Fruit fly (Drosophila melanogaster) whole organism, embryonic: ENCODE data around the gene CG10208.
A peak's percentile ranks its signal among the peaks of the same experiment; 100 is the strongest.

Experiments
- Ada2b ChIP-seq: fragments of 200-800 bp; sonication (Bioruptor generic); IDR thresholded peaks from 2 replicates; pipeline ENCODE4 v1.3.6; 2022; ENCODE audit warnings: missing biosample characterization, missing genetic modification characterization
- CG10431 ChIP-seq: fragments of 200-800 bp; sonication (Bioruptor generic); optimal IDR thresholded peaks from 3 replicates; lab custom pipeline; 2018; ENCODE audit warnings: missing biosample characterization, mild to moderate bottlenecking, missing genetic modification characterization
- CG11560 ChIP-seq: fragments of 200-800 bp; sonication (Bioruptor generic); IDR thresholded peaks from 3 replicates; pipeline ENCODE4 v1.3.6; 2022; ENCODE audit warnings: missing biosample characterization, missing genetic modification characterization
- CG11723 ChIP-seq: fragments of 200-800 bp; sonication (Bioruptor generic); optimal IDR thresholded peaks from 2 replicates; lab custom pipeline; 2017; ENCODE audit warnings: missing biosample characterization, mild to moderate bottlenecking, missing genetic modification characterization
- CG12219 ChIP-seq: fragments of 200-800 bp; sonication (Bioruptor generic); optimal IDR thresholded peaks from 3 replicates; lab custom pipeline; 2018; ENCODE audit warnings: missing biosample characterization, mild to moderate bottlenecking, missing genetic modification characterization
- CG12744 ChIP-seq: fragments of 200-800 bp; sonication (Bioruptor generic); optimal IDR thresholded peaks from 2 replicates; lab custom pipeline; 2016; ENCODE audit warnings: missing biosample characterization, missing genetic modification characterization
- CG13123 ChIP-seq: fragments of 200-800 bp; sonication (Bioruptor generic); optimal IDR thresholded peaks from 2 replicates; lab custom pipeline; 2016; ENCODE audit warnings: missing biosample characterization, missing genetic modification characterization
- CG13424 ChIP-seq: fragments of 200-800 bp; sonication (Bioruptor generic); optimal IDR thresholded peaks from 2 replicates; lab custom pipeline; 2019; ENCODE audit warnings: missing biosample characterization, mild to moderate bottlenecking, missing genetic modification characterization, moderate library complexity
- CG16813 ChIP-seq: fragments of 200-800 bp; sonication (Bioruptor generic); IDR thresholded peaks from 3 replicates; pipeline ENCODE4 v1.3.6; 2022; ENCODE audit warnings: missing biosample characterization, missing genetic modification characterization; ENCODE audit not compliant: partially characterized antibody
- CG16815 ChIP-seq: fragments of 200-800 bp; sonication (Bioruptor generic); optimal IDR thresholded peaks from 3 replicates; lab custom pipeline; 2017; ENCODE audit warnings: missing biosample characterization, mild to moderate bottlenecking, missing genetic modification characterization
- CG17802 ChIP-seq: fragments of 200-800 bp; sonication (Bioruptor generic); optimal IDR thresholded peaks from 2 replicates; lab custom pipeline; 2018; ENCODE audit warnings: missing biosample characterization, mild to moderate bottlenecking, missing genetic modification characterization, moderate library complexity
- CG1832 ChIP-seq: fragments of 200-800 bp; sonication (Bioruptor generic); optimal IDR thresholded peaks from 2 replicates; lab custom pipeline; 2017; ENCODE audit warnings: missing biosample characterization, mild to moderate bottlenecking, missing genetic modification characterization, inconsistent platforms
- CG4730 ChIP-seq: fragments of 200-800 bp; sonication (Bioruptor generic); IDR thresholded peaks from 2 replicates; pipeline ENCODE4 v1.3.6; 2022; ENCODE audit warnings: missing biosample characterization, missing genetic modification characterization
- CG7357 ChIP-seq: fragments of 200-800 bp; sonication (Bioruptor generic); IDR thresholded peaks from 3 replicates; pipeline ENCODE4 v1.3.6; 2022; ENCODE audit warnings: missing biosample characterization, missing genetic modification characterization
- CG8359 ChIP-seq: fragments of 200-800 bp; sonication (Bioruptor generic); optimal IDR thresholded peaks from 2 replicates; lab custom pipeline; 2017; ENCODE audit warnings: missing biosample characterization, mild to moderate bottlenecking, missing genetic modification characterization, borderline replicate concordance
- CoRest ChIP-seq: fragments of 200-800 bp; sonication (Bioruptor generic); optimal IDR thresholded peaks from 3 replicates; lab custom pipeline; 2018; ENCODE audit warnings: missing biosample characterization, mild to moderate bottlenecking, missing genetic modification characterization, moderate library complexity
- Eip74EF ChIP-seq, 2 experiments: fragments of 200-800 bp in 1 of 2; fragments of >200 bp in 1 of 2; sonication (Bioruptor generic) in 1 of 2; optimal IDR thresholded peaks; 2 replicates each; lab custom pipeline; 2017 to 2019; ENCODE audit warnings: missing biosample characterization in 2 of 2, missing genetic modification characterization in 2 of 2, mild to moderate bottlenecking in 1 of 2, moderate library complexity in 1 of 2
- GATAe ChIP-seq: fragments of 200-800 bp; sonication (Bioruptor generic); conservative IDR thresholded peaks from 2 replicates; pipeline ENCODE4 v1.3.6; 2022; ENCODE audit warnings: missing biosample characterization, missing genetic modification characterization
- Gsc ChIP-seq: fragments of 200-800 bp; sonication (Bioruptor generic); IDR thresholded peaks from 2 replicates; pipeline ENCODE4 v1.3.6; 2022; ENCODE audit warnings: missing biosample characterization, missing genetic modification characterization
- H15 ChIP-seq: fragments of 200-800 bp; sonication (Bioruptor generic); IDR thresholded peaks from 3 replicates; pipeline ENCODE4 v1.3.6; 2022; ENCODE audit warnings: missing biosample characterization, missing genetic modification characterization
- HLH3B ChIP-seq: fragments of 200-800 bp; sonication (Bioruptor generic); IDR thresholded peaks from 2 replicates; pipeline ENCODE4 v1.3.6; 2022; ENCODE audit warnings: missing biosample characterization, missing genetic modification characterization
- Mad ChIP-seq: fragments of 200-800 bp; sonication (Bioruptor generic); optimal IDR thresholded peaks from 2 replicates; lab custom pipeline; 2016; ENCODE audit warnings: missing biosample characterization, missing genetic modification characterization
- Mes4 ChIP-seq: fragments of 200-800 bp; sonication (Bioruptor generic); optimal IDR thresholded peaks from 2 replicates; lab custom pipeline; 2016; ENCODE audit warnings: missing biosample characterization, missing genetic modification characterization
- NC2α ChIP-seq: fragments of 200-800 bp; sonication (Bioruptor generic); optimal IDR thresholded peaks from 2 replicates; lab custom pipeline; 2016; ENCODE audit warnings: missing biosample characterization, missing genetic modification characterization
- Neu2 ChIP-seq: fragments of 200-800 bp; sonication (Bioruptor generic); optimal IDR thresholded peaks from 3 replicates; lab custom pipeline; 2016; ENCODE audit warnings: missing biosample characterization, missing genetic modification characterization, borderline replicate concordance
- Ssrp ChIP-seq: fragments of 200-800 bp; sonication (Bioruptor generic); optimal IDR thresholded peaks from 2 replicates; lab custom pipeline; 2018; ENCODE audit warnings: missing biosample characterization, mild to moderate bottlenecking, missing genetic modification characterization, moderate library complexity
- ap ChIP-seq: fragments of 200-800 bp; sonication (Bioruptor generic); IDR thresholded peaks from 2 replicates; pipeline ENCODE4 v1.3.6; 2022; ENCODE audit warnings: missing biosample characterization, missing genetic modification characterization
- ara ChIP-seq: fragments of 200-800 bp; sonication (Bioruptor generic); IDR thresholded peaks from 2 replicates; pipeline ENCODE4 v1.3.6; 2022; ENCODE audit warnings: missing biosample characterization, missing genetic modification characterization
- ase ChIP-seq: fragments of 200-800 bp; sonication (Bioruptor generic); IDR thresholded peaks from 3 replicates; pipeline ENCODE4 v1.3.6; 2022; ENCODE audit warnings: missing biosample characterization, missing genetic modification characterization
- ewg ChIP-seq: fragments of 200-800 bp; sonication (Bioruptor generic); optimal IDR thresholded peaks from 3 replicates; lab custom pipeline; 2017; ENCODE audit warnings: mild to moderate bottlenecking, missing biosample characterization, missing genetic modification reagents, missing genetic modification characterization
- exex ChIP-seq: fragments of 200-800 bp; sonication (Bioruptor generic); optimal IDR thresholded peaks from 4 replicates; lab custom pipeline; 2018; ENCODE audit warnings: missing biosample characterization, mild to moderate bottlenecking, missing genetic modification characterization, moderate library complexity
- ftz-f1 ChIP-seq: fragments of 200-800 bp; sonication (Bioruptor generic); optimal IDR thresholded peaks from 2 replicates; lab custom pipeline; 2016; ENCODE audit warnings: missing biosample characterization, missing genetic modification characterization
- fu2 ChIP-seq: fragments of 200-800 bp; sonication (Bioruptor generic); optimal IDR thresholded peaks from 2 replicates; lab custom pipeline; 2016; ENCODE audit warnings: missing biosample characterization, missing genetic modification characterization
- gro ChIP-seq: fragments of 200-800 bp; sonication (Bioruptor generic); optimal IDR thresholded peaks from 2 replicates; lab custom pipeline; 2016; ENCODE audit warnings: missing biosample characterization, missing genetic modification characterization
- hb ChIP-seq: fragments of 200-800 bp; sonication (Bioruptor generic); IDR thresholded peaks from 3 replicates; pipeline ENCODE4 v1.3.6; 2022; ENCODE audit warnings: missing biosample characterization, missing genetic modification characterization; ENCODE audit not compliant: partially characterized antibody
- inv ChIP-seq: fragments of 200-800 bp; sonication (Bioruptor generic); IDR thresholded peaks from 2 replicates; pipeline ENCODE4 v1.3.6; 2022; ENCODE audit warnings: missing biosample characterization, missing genetic modification characterization; ENCODE audit not compliant: partially characterized antibody
- jigr1 ChIP-seq: fragments of 200-800 bp; sonication (Bioruptor generic); IDR thresholded peaks from 3 replicates; pipeline ENCODE4 v1.3.6; 2022; ENCODE audit warnings: missing biosample characterization, missing genetic modification characterization
- maf-S ChIP-seq: fragments of 200-800 bp; sonication (Bioruptor generic); optimal IDR thresholded peaks from 2 replicates; lab custom pipeline; 2016; ENCODE audit warnings: missing biosample characterization, missing genetic modification characterization
- mld ChIP-seq: fragments of 200-800 bp; sonication (Bioruptor generic); IDR thresholded peaks from 3 replicates; pipeline ENCODE4 v1.3.6; 2022; ENCODE audit warnings: missing biosample characterization, missing genetic modification characterization; ENCODE audit not compliant: partially characterized antibody
- p53 ChIP-seq: fragments of 200-800 bp; sonication (Bioruptor generic); optimal IDR thresholded peaks from 2 replicates; lab custom pipeline; 2016; ENCODE audit warnings: missing biosample characterization, missing genetic modification characterization
- pb ChIP-seq: fragments of 200-800 bp; sonication (Bioruptor generic); optimal IDR thresholded peaks from 3 replicates; lab custom pipeline; 2016; ENCODE audit warnings: missing biosample characterization, missing genetic modification characterization
- prd ChIP-seq, 3 experiments: fragments of >200 bp in 2 of 3; fragments of 200-800 bp in 1 of 3; sonication (Bioruptor generic) in 1 of 3; optimal IDR thresholded peaks in 2 of 3; IDR thresholded peaks in 1 of 3; 2 replicates in 2 of 3; 3 replicates in 1 of 3; pipeline versions ENCODE4 v1.3.6 to Lab custom; 2017 to 2022; ENCODE audit warnings: missing biosample characterization in 1 of 3, missing genetic modification characterization in 1 of 3
- pros ChIP-seq: fragments of 200-800 bp; sonication (Bioruptor generic); optimal IDR thresholded peaks from 3 replicates; lab custom pipeline; 2019; ENCODE audit warnings: missing biosample characterization, mild to moderate bottlenecking, missing genetic modification characterization, moderate library complexity
- sd ChIP-seq: fragments of 200-800 bp; sonication (Bioruptor generic); optimal IDR thresholded peaks from 3 replicates; lab custom pipeline; 2018; ENCODE audit warnings: missing biosample characterization, mild to moderate bottlenecking, missing genetic modification characterization, moderate library complexity
- sr ChIP-seq: fragments of 200-800 bp; sonication (Bioruptor generic); IDR thresholded peaks from 3 replicates; pipeline ENCODE4 v1.3.6; 2022; ENCODE audit warnings: missing biosample characterization, missing genetic modification characterization
- trem ChIP-seq: fragments of 200-800 bp; optimal IDR thresholded peaks from 3 replicates; lab custom pipeline; 2019; ENCODE audit warnings: missing biosample characterization, mild to moderate bottlenecking, missing genetic modification characterization, moderate library complexity
- wor ChIP-seq: fragments of 200-800 bp; sonication (Bioruptor generic); IDR thresholded peaks from 2 replicates; pipeline ENCODE4 v1.3.6; 2022; ENCODE audit warnings: missing biosample characterization, missing genetic modification characterization
- zen2 ChIP-seq: fragments of 200-800 bp; sonication (Bioruptor generic); IDR thresholded peaks from 3 replicates; pipeline ENCODE4 v1.3.6; 2022; ENCODE audit warnings: missing biosample characterization, missing genetic modification characterization; ENCODE audit not compliant: partially characterized antibody

Gene CG10208

DNA sequence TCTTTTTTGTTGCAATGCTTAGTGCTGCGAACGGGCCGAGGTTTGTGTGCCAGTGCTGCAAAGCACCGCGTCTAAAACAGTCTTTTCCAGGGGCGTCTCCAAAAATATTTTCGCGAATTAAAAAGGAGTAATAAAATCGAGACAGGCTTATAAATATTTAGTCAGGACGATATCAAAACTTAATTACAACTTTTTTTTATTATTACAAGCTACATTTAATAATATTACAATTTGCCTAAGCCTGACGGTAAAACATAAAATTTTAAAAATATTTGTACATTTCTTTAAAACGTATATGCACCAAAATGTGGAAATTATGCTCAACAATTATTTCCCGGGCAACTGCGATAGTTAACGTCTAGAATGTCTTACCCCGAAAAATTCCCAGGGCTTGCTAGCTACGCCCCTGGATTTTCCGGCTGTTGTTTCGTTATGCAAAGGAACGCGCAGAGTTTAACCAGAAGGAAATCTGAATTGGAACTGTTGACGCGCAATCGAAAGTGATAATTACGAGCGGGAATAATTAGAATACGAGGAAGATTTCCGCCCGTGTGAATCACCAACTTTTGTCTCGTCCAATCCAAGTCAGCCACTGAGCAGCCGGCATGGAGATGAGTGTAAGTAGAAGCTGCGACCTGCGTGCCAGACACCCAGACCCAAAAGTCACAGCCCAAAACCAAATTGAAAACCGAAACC, 15.9 kb downstream of the CG10208 start, which contains the start of the genes PTPMT1 and Hrd3 (continued):
- TF ChIP-seq H15 (GFP tag; lab: Robert Waterston, UW) = peak; percentile 92
- peak; percentile 83 for TF ChIP-seq CG17802 (tag; lab: Kevin White, UChicago)
- peak in 1 of 2 experiments; percentile 98 for TF ChIP-seq Eip74EF (GFP tag; optimal IDR thresholded peaks at IDR 0.05; lab: Kevin White, UChicago)
- TF ChIP-seq p53 = peak; percentile 89
- TF ChIP-seq Neu2 = peak; percentile 87
- peak; percentile 99 for TF ChIP-seq CG16815 (GFP tag; lab: Kevin White, UChicago)
- TF ChIP-seq sd (tag; lab: Kevin White, UChicago) = peak; percentile 96
- peak; percentile 88 for TF ChIP-seq GATAe (GFP tag; lab: Robert Waterston, UW)
- peak; percentile 77 for TF ChIP-seq pros (GFP tag; lab: Kevin White, UChicago)
- peak; percentile 92 for TF ChIP-seq ap (GFP tag; lab: Robert Waterston, UW)
- peak; percentile 94 for TF ChIP-seq CG12219 (GFP tag; lab: Kevin White, UChicago)
- peak; percentile 99 for TF ChIP-seq CG13424 (tag; lab: Kevin White, UChicago)
- peak; percentile 93 for TF ChIP-seq CG10431 (GFP tag; lab: Kevin White, UChicago)
- TF ChIP-seq Mes4 (GFP tag; lab: Kevin White, UChicago) = peak; percentile 96
- peak; percentile 98 for TF ChIP-seq CG11723 (GFP tag; lab: Kevin White, UChicago)
- TF ChIP-seq NC2α = peak; percentile 95
- peak; percentile 100 for TF ChIP-seq CoRest (tag; lab: Kevin White, UChicago)
- peak; percentile 96 for TF ChIP-seq CG13123 (GFP tag; lab: Kevin White, UChicago)
- TF ChIP-seq Ssrp (tag; lab: Kevin White, UChicago) = peak; percentile 99
- TF ChIP-seq zen2 (GFP tag; lab: Robert Waterston, UW) = no peak
- TF ChIP-seq exex (tag; lab: Kevin White, UChicago) = peak; percentile 90
- TF ChIP-seq gro (GFP tag; lab: Kevin White, UChicago) = peak; percentile 97
- no peak for TF ChIP-seq prd (optimal IDR thresholded peaks at IDR 0.05; lab: Kevin White, UChicago)
- TF ChIP-seq prd (GFP tag; IDR thresholded peaks at IDR 0.05; lab: Robert Waterston, UW) = peak; percentile 98
- 0 out of 2 replicates have a peak, but pooled peaks have one; percentile 9 for TF ChIP-seq inv (GFP tag; lab: Robert Waterston, UW)
- TF ChIP-seq CG4730 = peak; percentile 94
- peak; percentile 93 for TF ChIP-seq CG8359 (GFP tag; lab: Kevin White, UChicago)
- peak; percentile 93 for TF ChIP-seq HLH3B (GFP tag; lab: Robert Waterston, UW)
- peak; percentile 97 for TF ChIP-seq pb (GFP tag; lab: Kevin White, UChicago)
- peak; percentile 95 for TF ChIP-seq trem
- TF ChIP-seq jigr1 (GFP tag; lab: Robert Waterston, UW) = peak; percentile 91
- peak; percentile 90 for TF ChIP-seq Gsc (GFP tag; lab: Robert Waterston, UW)
- peak; percentile 97 for TF ChIP-seq maf-S (GFP tag; lab: Kevin White, UChicago)
- TF ChIP-seq ase (GFP tag; lab: Robert Waterston, UW) = peak; percentile 88
- peak; percentile 93 for TF ChIP-seq ara (GFP tag; lab: Robert Waterston, UW)
- peak; percentile 84 for TF ChIP-seq ftz-f1 (GFP tag; lab: Kevin White, UChicago)
- TF ChIP-seq CG7357 (GFP tag; lab: Robert Waterston, UW) = peak; percentile 92
- TF ChIP-seq fu2 (GFP tag; lab: Kevin White, UChicago) = peak; percentile 96
- peak; percentile 96 for TF ChIP-seq ewg (GFP tag; lab: Kevin White, UChicago)
- TF ChIP-seq CG12744 (GFP tag; lab: Kevin White, UChicago) = peak; percentile 97
- TF ChIP-seq Mad (GFP tag; lab: Kevin White, UChicago) = peak; percentile 98
- TF ChIP-seq sr (GFP tag; lab: Robert Waterston, UW) = no peak; the same call in 2 of the 3 replicates
- peak; percentile 94 for TF ChIP-seq wor (GFP tag; lab: Robert Waterston, UW)
- no peak for TF ChIP-seq CG1832 (GFP tag; lab: Kevin White, UChicago)
- no peak for TF ChIP-seq hb (GFP tag; lab: Robert Waterston, UW)
- TF ChIP-seq CG11560 (tag; lab: Robert Waterston, UW) = peak; percentile 91
- no peak for TF ChIP-seq mld (GFP tag; lab: Robert Waterston, UW)
- TF ChIP-seq Ada2b (GFP tag; lab: Robert Waterston, UW) = peak; percentile 92
- peak; percentile 53; the same call in 2 of the 3 replicates for TF ChIP-seq CG16813 (GFP tag; lab: Robert Waterston, UW)
